Worm (Caenorhabditis elegans): ENCODE measurements around the gene nspd-3.
A peak's percentile ranks its signal among the peaks of the same experiment; 100 is the strongest.
"Not testable (repeated sequence)": the region's sequence is repeated elsewhere in the genome, so short reads cannot be mapped to it uniquely, and the experiment has no call there.

Gene nspd-3

ce11 chrIV:5169335-5169734, 6.5 kb upstream of the nspd-3 start (continued):
- no peak for TF ChIP-seq che-1 (tag; optimal IDR thresholded peaks at IDR 0.05)
- TF ChIP-seq odd-2 (tag; optimal IDR thresholded peaks at IDR 0.05): no peak
- no peak for TF ChIP-seq ceh-2 (tag; optimal IDR thresholded peaks at IDR 0.05)
- no peak for TF ChIP-seq ztf-16 (tag; optimal IDR thresholded peaks at IDR 0.05)
- TF ChIP-seq ceh-22 (tag; optimal IDR thresholded peaks at IDR 0.05): peak; percentile 7
- TF ChIP-seq ref-2 (tag; optimal IDR thresholded peaks at IDR 0.05): peak; percentile 16
- no peak for TF ChIP-seq pat-9 (tag; optimal IDR thresholded peaks at IDR 0.05)
- no peak for TF ChIP-seq elt-4 (tag; optimal IDR thresholded peaks at IDR 0.05)
- TF ChIP-seq ceh-19 (GFP tag; optimal IDR thresholded peaks at IDR 0.05): no peak
- no peak for TF ChIP-seq pha-2 (tag; optimal IDR thresholded peaks at IDR 0.05)
- no peak for TF ChIP-seq lim-6 (tag; optimal IDR thresholded peaks at IDR 0.05)
- TF ChIP-seq K02D7.2 (tag; optimal IDR thresholded peaks at IDR 0.05): no peak
- no peak for TF ChIP-seq ceh-45 (GFP tag; IDR thresholded peaks at IDR 0.05)
- TF ChIP-seq dmd-4 (tag; optimal IDR thresholded peaks at IDR 0.05; ENCODE audit: borderline replicate concordance): no peak
- TF ChIP-seq sox-2 (GFP tag; IDR thresholded peaks at IDR 0.05): no peak
- TF ChIP-seq syd-9 (tag; optimal IDR thresholded peaks at IDR 0.05): no peak
- no peak for TF ChIP-seq ttx-3 (tag; optimal IDR thresholded peaks at IDR 0.05)
- no peak for TF ChIP-seq ceh-30 (tag; optimal IDR thresholded peaks at IDR 0.05)
- TF ChIP-seq nfya-1 (tag; optimal IDR thresholded peaks at IDR 0.05): peak; percentile 74
- TF ChIP-seq T23F11.4 (GFP tag; optimal IDR thresholded peaks at IDR 0.05): no peak
- no peak for TF ChIP-seq F13H6.1 (tag; optimal IDR thresholded peaks at IDR 0.05)
- TF ChIP-seq ceh-6 (GFP tag; optimal IDR thresholded peaks at IDR 0.05): no peak
- no peak for TF ChIP-seq tbx-7 (tag; optimal IDR thresholded peaks at IDR 0.05)
- TF ChIP-seq dve-1 (tag; optimal IDR thresholded peaks at IDR 0.05): no peak
- TF ChIP-seq hlh-13 (GFP tag; optimal IDR thresholded peaks at IDR 0.05): no peak
- no peak for TF ChIP-seq Y22D7AL.16 (tag; optimal IDR thresholded peaks at IDR 0.05)
- no peak for TF ChIP-seq ceh-9 (tag; optimal IDR thresholded peaks at IDR 0.05)
- TF ChIP-seq fkh-10 (GFP tag; optimal IDR thresholded peaks at IDR 0.05): no peak
- TF ChIP-seq unc-55 (GFP tag; optimal IDR thresholded peaks at IDR 0.05): peak; percentile 58
- no peak for TF ChIP-seq K09A11.1 (tag; optimal IDR thresholded peaks at IDR 0.05; ENCODE audit: insufficient read depth)
- TF ChIP-seq gmeb-2 (tag; optimal IDR thresholded peaks at IDR 0.05): no peak

ce11 chrIV:5166030-5166429, 3.2 kb upstream of the nspd-3 start, which contains the start of gene ptp-5.1:
ptp-5.1 (plus strand) TSS chrIV:5166330.
- TF ChIP-seq pros-1 (tag; optimal IDR thresholded peaks at IDR 0.05) (no peak), gmeb-2 (tag; optimal IDR thresholded peaks at IDR 0.05) (no peak), ceh-22 (tag; optimal IDR thresholded peaks at IDR 0.05) (no peak)

- not testable (repeated sequence) for TF ChIP-seq pros-1 (tag; optimal IDR thresholded peaks at IDR 0.05); unc-55 (GFP tag; optimal IDR thresholded peaks at IDR 0.05); unc-3 (GFP tag; conservative IDR thresholded peaks at IDR 0.05); unc-3 (tag; optimal IDR thresholded peaks at IDR 0.05)
These were observed 2.8 kb upstream of the nspd-3 start, which contains the start of gene nspd-6 for ce11 chrIV:5165626-5166025. nspd-6 (minus strand) TSS chrIV:5165726.

ce11 chrIV:5160171-5160570, 2.7 kb downstream of the nspd-3 start, which contains the start of the genes C24D10.6 and C24D10.4:
C24D10.6 (minus strand) TSS chrIV:5160248.
C24D10.4 (plus strand) TSS chrIV:5160522.
- no peak for TF ChIP-seq sdc-2 (tag; optimal IDR thresholded peaks at IDR 0.05)

ce11 chrIV:5157226-5157625, 5.6 kb downstream of the nspd-3 start, which contains the start of gene C24D10.49:
C24D10.49 (minus strand) TSS chrIV:5157326.
- TF ChIP-seq ztf-16 (tag; optimal IDR thresholded peaks at IDR 0.05) (no peak), C08G9.2 (tag; optimal IDR thresholded peaks at IDR 0.05) (no peak)
